Worm (Caenorhabditis elegans) whole organism, L3 larva: ENCODE measurements around the gene srh-136.

ENCODE experiments used
- egl-27 ChIP-seq: sonication (generic microtip); optimal IDR thresholded peaks from 4 replicates; lab custom pipeline; 2017; ENCODE audit warnings: missing biosample characterization, missing genetic modification reagents, missing genetic modification characterization
- jun-1 ChIP-seq: fragments of 150-350 bp; optimal IDR thresholded peaks from 2 replicates; lab custom pipeline; 2014; ENCODE audit warnings: missing biosample characterization, missing genetic modification reagents, missing genetic modification characterization
- lin-15B ChIP-seq: fragments of 150-350 bp; optimal IDR thresholded peaks from 2 replicates; lab custom pipeline; 2014; ENCODE audit warnings: missing biosample characterization, missing genetic modification characterization
- nhr-11 ChIP-seq: fragments of 150-350 bp; optimal IDR thresholded peaks from 2 replicates; lab custom pipeline; 2014; ENCODE audit warnings: missing biosample characterization, missing genetic modification characterization

ce11 chrV:16459377-16459776, 38.0 kb downstream of the srh-136 start:
- TF ChIP-seq egl-27 (tag; lab: Kevin White, UChicago): no peak
- TF ChIP-seq jun-1: no peak
- no peak for TF ChIP-seq nhr-11 (tag; lab: Kevin White, UChicago)
- TF ChIP-seq lin-15B (tag; lab: Kevin White, UChicago): no peak
